Comparison of ENCODE assay signal across 5 fruit fly cellular contexts in genomic region chr2L:8414887-8415883, dm6.
A peak's percentile ranks its signal among the peaks of the same experiment; 100 is the strongest.
TF ChIP-seq lines count a peak whose summit lies in the region.

TSS of gene CG13398 (minus strand) at chr2L:8415256.
TSS of gene Akap200 (plus strand) at chr2L:8415690.

- no peak for TF ChIP-seq CTCF in whole organism, embryonic (GFP tag; optimal IDR thresholded peaks at IDR 0.05; lab: Kevin White, UChicago)

TF ChIP-seq in whole organism, adult, 20 proteins besides CTCF, POLR2A, EP300 and RAD21 (continues in another document):
- TF ChIP-seq CG1620 (GFP tag; optimal IDR thresholded peaks at IDR 0.05; lab: Kevin White, UChicago) (peak; percentile 61), Clk (GFP tag; optimal IDR thresholded peaks at IDR 0.05; lab: Kevin White, UChicago) (no peak), CG33017 (tag; optimal IDR thresholded peaks at IDR 0.05; lab: Kevin White, UChicago) (peak; percentile 51), CG14711 (tag; optimal IDR thresholded peaks at IDR 0.05; lab: Kevin White, UChicago) (no peak), Hr96 (GFP tag; optimal IDR thresholded peaks at IDR 0.05; lab: Kevin White, UChicago) (no peak), CG5204 (GFP tag; optimal IDR thresholded peaks at IDR 0.05; lab: Kevin White, UChicago) (peak; percentile 60), pad (GFP tag; optimal IDR thresholded peaks at IDR 0.05; lab: Kevin White, UChicago) (peak; percentile 44), toe (GFP tag; optimal IDR thresholded peaks at IDR 0.05; lab: Kevin White, UChicago) (no peak), Mnt (GFP tag; optimal IDR thresholded peaks at IDR 0.05; lab: Kevin White, UChicago) (no peak), Crg-1 (GFP tag; optimal IDR thresholded peaks at IDR 0.05; lab: Kevin White, UChicago) (no peak), CG12768 (GFP tag; optimal IDR thresholded peaks at IDR 0.05; lab: Kevin White, UChicago) (peak; percentile 48), CG7045 (GFP tag; optimal IDR thresholded peaks at IDR 0.05; lab: Kevin White, UChicago) (peak; percentile 25), CG7101 (tag; optimal IDR thresholded peaks at IDR 0.05; lab: Kevin White, UChicago) (peak; percentile 68), bab1 (GFP tag; optimal IDR thresholded peaks at IDR 0.05; lab: Kevin White, UChicago) (no peak), tj (GFP tag; optimal IDR thresholded peaks at IDR 0.05; lab: Kevin White, UChicago) (peak; percentile 17), kay (GFP tag; lab: Kevin White, UChicago; ENCODE audit: borderline replicate concordance) (no peak), CG11617 (GFP tag; optimal IDR thresholded peaks at IDR 0.05; lab: Kevin White, UChicago) (peak; percentile 59), cnc (optimal IDR thresholded peaks at IDR 0.05; lab: Kevin White, UChicago) (no peak)

TF ChIP-seq in whole organism, embryonic, 481 proteins besides CTCF, POLR2A, EP300 and RAD21 (continues in another document):
- no peak for TF ChIP-seq GATAe (GFP tag; conservative IDR thresholded peaks at IDR 0.05; lab: Robert Waterston, UW)
- no peak for TF ChIP-seq odd (GFP tag; optimal IDR thresholded peaks at IDR 0.05; lab: Kevin White, UChicago)
- TF ChIP-seq CG9797 (GFP tag; optimal IDR thresholded peaks at IDR 0.05; lab: Kevin White, UChicago), result peak; percentile 64
- TF ChIP-seq vfl (GFP tag; optimal IDR thresholded peaks at IDR 0.05; lab: Kevin White, UChicago), result no peak
- peak; percentile 36 for TF ChIP-seq fd96Cb (tag; optimal IDR thresholded peaks at IDR 0.05; lab: Kevin White, UChicago)
- 0 out of 2 replicates have a peak, but pooled peaks have one; percentile 11 for TF ChIP-seq CG14667 (GFP tag; IDR thresholded peaks at IDR 0.05; lab: Robert Waterston, UW)
- TF ChIP-seq wek (GFP tag; optimal IDR thresholded peaks at IDR 0.05; lab: Kevin White, UChicago), result no peak
- TF ChIP-seq CkIIα-i1 (GFP tag; IDR thresholded peaks at IDR 0.05; lab: Robert Waterston, UW), result no peak
- TF ChIP-seq CG42726 (GFP tag; IDR thresholded peaks at IDR 0.05; lab: Robert Waterston, UW; ENCODE audit: partially characterized antibody), result no peak
- TF ChIP-seq B-H2 (GFP tag; optimal IDR thresholded peaks at IDR 0.05; lab: Kevin White, UChicago), result peak; percentile 29
- TF ChIP-seq ham (GFP tag; IDR thresholded peaks at IDR 0.05; lab: Robert Waterston, UW), result no peak
- TF ChIP-seq CG11456 (GFP tag; IDR thresholded peaks at IDR 0.05; lab: Robert Waterston, UW), result peak; percentile 54; the same call in 1 of the 3 replicates
- no peak for TF ChIP-seq sna (GFP tag; IDR thresholded peaks at IDR 0.05; lab: Robert Waterston, UW; ENCODE audit: partially characterized antibody)
- TF ChIP-seq sd (tag; optimal IDR thresholded peaks at IDR 0.05; lab: Kevin White, UChicago), result peak; percentile 26
- TF ChIP-seq CG15601 (tag; optimal IDR thresholded peaks at IDR 0.05; lab: Kevin White, UChicago), result no peak
- 0 out of 2 replicates have a peak, but pooled peaks have one; percentile 17 for TF ChIP-seq CG14441 (GFP tag; IDR thresholded peaks at IDR 0.05; lab: Robert Waterston, UW)
- no peak for TF ChIP-seq gcm2 (GFP tag; optimal IDR thresholded peaks at IDR 0.05; lab: Kevin White, UChicago)
- no peak for TF ChIP-seq jumu (GFP tag; optimal IDR thresholded peaks at IDR 0.05; lab: Kevin White, UChicago)

TF ChIP-seq in whole organism, prepupa, 60 proteins besides CTCF, POLR2A, EP300 and RAD21 (continues in another document):
- no peak for TF ChIP-seq fd85E (GFP tag; optimal IDR thresholded peaks at IDR 0.05; lab: Kevin White, UChicago)
- TF ChIP-seq CG31627 (GFP tag; optimal IDR thresholded peaks at IDR 0.05; lab: Kevin White, UChicago), result peak; percentile 47
- peak; percentile 68; the same call in 1 of the 3 replicates for TF ChIP-seq CG6163 (GFP tag; IDR thresholded peaks at IDR 0.05; lab: Robert Waterston, UW)
- TF ChIP-seq Hr39 (GFP tag; optimal IDR thresholded peaks at IDR 0.05; lab: Kevin White, UChicago), result no peak
- no peak for TF ChIP-seq spab (GFP tag; optimal IDR thresholded peaks at IDR 0.05; lab: Kevin White, UChicago)
- TF ChIP-seq salr (GFP tag; optimal IDR thresholded peaks at IDR 0.05; lab: Kevin White, UChicago), result no peak
- peak; percentile 78 for TF ChIP-seq fkh (GFP tag; optimal IDR thresholded peaks at IDR 0.05; lab: Kevin White, UChicago)
- peak; percentile 27 for TF ChIP-seq cyc (GFP tag; optimal IDR thresholded peaks at IDR 0.05; lab: Kevin White, UChicago)
- peak; percentile 84 for TF ChIP-seq svp (GFP tag; lab: Kevin White, UChicago)
- no peak for TF ChIP-seq Gug (GFP tag; IDR thresholded peaks at IDR 0.05; lab: Robert Waterston, UW)
- peak; percentile 30 for TF ChIP-seq Eip75B (GFP tag; optimal IDR thresholded peaks at IDR 0.05; lab: Kevin White, UChicago)
- no peak for TF ChIP-seq CG1621 (tag; optimal IDR thresholded peaks at IDR 0.05; lab: Kevin White, UChicago)
- TF ChIP-seq dac (GFP tag; optimal IDR thresholded peaks at IDR 0.05; lab: Kevin White, UChicago), result no peak
- no peak for TF ChIP-seq CG16779 (tag; optimal IDR thresholded peaks at IDR 0.05; lab: Kevin White, UChicago)
- TF ChIP-seq CG3919 (GFP tag; optimal IDR thresholded peaks at IDR 0.05; lab: Kevin White, UChicago), result peak; percentile 18
- TF ChIP-seq CG3032 (tag; optimal IDR thresholded peaks at IDR 0.05; lab: Kevin White, UChicago), result peak; percentile 48
- TF ChIP-seq Hr4 (GFP tag; optimal IDR thresholded peaks at IDR 0.05; lab: Kevin White, UChicago), result peak; percentile 48
- peak; percentile 12 for TF ChIP-seq Ets21C (GFP tag; optimal IDR thresholded peaks at IDR 0.05; lab: Kevin White, UChicago)
- no peak for TF ChIP-seq CG6276 (GFP tag; optimal IDR thresholded peaks at IDR 0.05; lab: Kevin White, UChicago)
- no peak for TF ChIP-seq Sox15 (GFP tag; optimal IDR thresholded peaks at IDR 0.05; lab: Kevin White, UChicago)

TF ChIP-seq in whole organism, pupa, 21 proteins besides CTCF, POLR2A, EP300 and RAD21:
- TF ChIP-seq Ets98B (GFP tag; IDR thresholded peaks at IDR 0.05; lab: Robert Waterston, UW), result peak; percentile 35
- no peak for TF ChIP-seq Pif1A (GFP tag; optimal IDR thresholded peaks at IDR 0.05; lab: Kevin White, UChicago)
- TF ChIP-seq CG4496 (GFP tag; IDR thresholded peaks at IDR 0.05; lab: Robert Waterston, UW), result 0 out of 3 replicates have a peak, but pooled peaks have one; percentile 15
- no peak for TF ChIP-seq CG13204 (GFP tag; optimal IDR thresholded peaks at IDR 0.05; lab: Kevin White, UChicago)
- TF ChIP-seq D1 (tag; optimal IDR thresholded peaks at IDR 0.05; lab: Kevin White, UChicago), result peak; percentile 39
- TF ChIP-seq CG9948 (tag; optimal IDR thresholded peaks at IDR 0.05; lab: Kevin White, UChicago), result peak; percentile 28
- peak; percentile 25; the same call in 1 of the 3 replicates for TF ChIP-seq fd96Ca (GFP tag; IDR thresholded peaks at IDR 0.05; lab: Robert Waterston, UW)
- TF ChIP-seq CG12605 (GFP tag; IDR thresholded peaks at IDR 0.05; lab: Robert Waterston, UW), result no peak
- peak; percentile 57 for TF ChIP-seq CG8159 (tag; optimal IDR thresholded peaks at IDR 0.05; lab: Kevin White, UChicago)
- TF ChIP-seq CG32121 (GFP tag; IDR thresholded peaks at IDR 0.05; lab: Robert Waterston, UW), result peak; percentile 44; the same call in 1 of the 2 replicates
- TF ChIP-seq EcR (GFP tag; optimal IDR thresholded peaks at IDR 0.05; lab: Kevin White, UChicago), result no peak
- peak; percentile 44 for TF ChIP-seq Pif1B (GFP tag; optimal IDR thresholded peaks at IDR 0.05; lab: Kevin White, UChicago)
- no peak for TF ChIP-seq CG10348 (GFP tag; IDR thresholded peaks at IDR 0.05; lab: Robert Waterston, UW)
- TF ChIP-seq CG15710 (tag; optimal IDR thresholded peaks at IDR 0.05; lab: Kevin White, UChicago), result peak; percentile 28

TF ChIP-seq in whole organism, wandering third instar larva, 38 proteins besides CTCF, POLR2A, EP300 and RAD21:
- peak; percentile 49 for TF ChIP-seq HLH106 (tag; optimal IDR thresholded peaks at IDR 0.05; lab: Kevin White, UChicago)
- no peak for TF ChIP-seq sv (GFP tag; optimal IDR thresholded peaks at IDR 0.05; lab: Kevin White, UChicago)
- peak; percentile 54 for TF ChIP-seq Dif (GFP tag; optimal IDR thresholded peaks at IDR 0.05; lab: Kevin White, UChicago; ENCODE audit: partially characterized antibody)
- peak; percentile 33 for TF ChIP-seq fru (GFP tag; optimal IDR thresholded peaks at IDR 0.05; lab: Kevin White, UChicago)
- TF ChIP-seq Hnf4 (GFP tag; optimal IDR thresholded peaks at IDR 0.05; lab: Kevin White, UChicago), result peak; percentile 15
- TF ChIP-seq dsf (GFP tag; optimal IDR thresholded peaks at IDR 0.05; lab: Kevin White, UChicago; ENCODE audit: borderline replicate concordance), result no peak
- TF ChIP-seq Sp1 (GFP tag; optimal IDR thresholded peaks at IDR 0.05; lab: Kevin White, UChicago), result peak; percentile 37
- peak; percentile 52 for TF ChIP-seq Myc (optimal IDR thresholded peaks at IDR 0.05; lab: Kevin White, UChicago)
- peak in 1 of 2 experiments; percentile 18 for TF ChIP-seq foxo (GFP tag; optimal IDR thresholded peaks at IDR 0.05; lab: Kevin White, UChicago)
- TF ChIP-seq ey (GFP tag; optimal IDR thresholded peaks at IDR 0.05; lab: Kevin White, UChicago), result no peak
- TF ChIP-seq dl (GFP tag; optimal IDR thresholded peaks at IDR 0.05; lab: Kevin White, UChicago; ENCODE audit: insufficient read depth in 1 of 2, partially characterized antibody in 2 of 2), result no peak
- no peak for TF ChIP-seq GATAd (GFP tag; optimal IDR thresholded peaks at IDR 0.05; lab: Kevin White, UChicago)
- TF ChIP-seq h (GFP tag; optimal IDR thresholded peaks at IDR 0.05; lab: Kevin White, UChicago), result peak; percentile 13
- TF ChIP-seq Jra (GFP tag; optimal IDR thresholded peaks at IDR 0.05; lab: Kevin White, UChicago), result peak; percentile 33
- peak; percentile 38 for TF ChIP-seq Vsx2 (GFP tag; optimal IDR thresholded peaks at IDR 0.05; lab: Kevin White, UChicago; ENCODE audit: partially characterized antibody)
- peak; percentile 6 for TF ChIP-seq rgr (GFP tag; optimal IDR thresholded peaks at IDR 0.05; lab: Kevin White, UChicago)
- TF ChIP-seq Rel (GFP tag; optimal IDR thresholded peaks at IDR 0.05; lab: Kevin White, UChicago), result no peak
- peak; percentile 29 for TF ChIP-seq Rel (tag; optimal IDR thresholded peaks at IDR 0.05; lab: Kevin White, UChicago)
- peak; percentile 76 for TF ChIP-seq woc (GFP tag; optimal IDR thresholded peaks at IDR 0.05; lab: Kevin White, UChicago)
